Worm (Caenorhabditis elegans): ENCODE results near the gene C34E7.3.

DNA sequence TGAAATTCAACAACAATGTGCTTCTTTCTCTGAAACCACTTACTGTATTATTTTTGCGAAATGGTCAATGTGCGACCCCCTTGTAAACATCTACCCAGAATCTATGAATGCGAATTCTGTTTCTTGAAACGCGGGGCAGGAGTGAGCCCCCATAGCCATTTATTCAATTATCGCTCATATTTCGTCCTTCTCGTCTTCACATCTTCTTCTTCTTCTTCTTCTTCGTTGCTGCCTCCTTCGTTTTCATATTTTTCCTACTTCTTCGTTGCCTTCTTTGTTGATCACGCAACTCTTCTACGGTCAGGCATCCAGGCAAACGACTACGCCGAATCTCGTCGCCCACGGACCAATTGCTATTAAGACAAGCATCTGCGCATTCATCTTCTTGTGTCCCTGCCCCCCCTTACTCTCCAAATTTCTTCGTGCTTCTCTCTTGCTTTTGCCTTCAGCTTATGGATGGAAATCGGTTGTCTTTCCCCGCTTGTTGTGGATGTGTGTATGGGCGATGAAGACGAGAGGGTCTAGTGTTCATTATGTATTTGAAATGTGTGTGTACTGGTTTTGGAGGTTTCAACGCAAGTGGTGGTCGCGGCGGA, 27.9 kb upstream of the C34E7.3 start:
- TF ChIP-seq madf-2 (tag; optimal IDR thresholded peaks at IDR 0.05) (no peak), mec-3 (tag; optimal IDR thresholded peaks at IDR 0.05; ENCODE audit: borderline replicate concordance) (no peak), ama-1 (optimal IDR thresholded peaks at IDR 0.05) (no peak), elt-2 (tag; optimal IDR thresholded peaks at IDR 0.05) (no peak), tbx-7 (tag; optimal IDR thresholded peaks at IDR 0.05) (no peak), pha-4 (tag; optimal IDR thresholded peaks at IDR 0.05) (no peak), lim-6 (tag; optimal IDR thresholded peaks at IDR 0.05) (no peak), sox-4 (tag; optimal IDR thresholded peaks at IDR 0.05) (no peak), sdc-2 (tag; optimal IDR thresholded peaks at IDR 0.05) (peak; percentile 54), lin-11 (tag; optimal IDR thresholded peaks at IDR 0.05) (no peak), ceh-31 (tag; optimal IDR thresholded peaks at IDR 0.05) (peak; percentile 32)
